Worm (Caenorhabditis elegans) whole organism, L4 larva: ENCODE results near the gene F02E11.4.

Experiments
- R02D3.7 ChIP-seq: fragments of 150-350 bp; sonication (generic microtip); optimal IDR thresholded peaks from 3 replicates; lab custom pipeline; 2014; ENCODE audit warnings: missing biosample characterization, missing genetic modification characterization
- Y105C5A.15 ChIP-seq: fragments of 200-800 bp; sonication (Bioruptor generic); IDR thresholded peaks from 2 replicates; pipeline ENCODE4 v1.3.6; 2022; ENCODE audit warnings: missing genetic modification characterization, missing compliant biosample characterization
- Y48G9A.11 ChIP-seq: fragments of 200-800 bp; sonication (Bioruptor generic); IDR thresholded peaks from 2 replicates; pipeline ENCODE4 v1.3.6; 2022; ENCODE audit warnings: missing genetic modification reagents, missing genetic modification characterization, missing compliant biosample characterization
- Y5F2A.4 ChIP-seq: fragments of 200-800 bp; sonication (Bioruptor generic); optimal IDR thresholded peaks from 2 replicates; lab custom pipeline; 2018; ENCODE audit warnings: mild to moderate bottlenecking, missing genetic modification characterization, missing compliant biosample characterization
- Y75B8A.6 ChIP-seq: fragments of 200-800 bp; sonication (Bioruptor generic); IDR thresholded peaks from 2 replicates; pipeline ENCODE4 v1.3.6; 2022; ENCODE audit warnings: missing genetic modification reagents, missing genetic modification characterization, missing compliant biosample characterization
- ZK337.2 ChIP-seq: fragments of 200-800 bp; sonication (Bioruptor generic); IDR thresholded peaks from 2 replicates; pipeline ENCODE4 v1.3.6; 2022; ENCODE audit warnings: missing genetic modification reagents, missing genetic modification characterization, missing compliant biosample characterization
- ZK546.5 ChIP-seq, 2 experiments: sonication (generic microtip); optimal IDR thresholded peaks; 2 replicates each; lab custom pipeline; 2017; ENCODE audit warnings: missing biosample characterization in 2 of 2, missing genetic modification characterization in 2 of 2
- dpl-1 ChIP-seq: fragments of 150-350 bp; optimal IDR thresholded peaks from 2 replicates; lab custom pipeline; 2014; ENCODE audit warnings: missing biosample characterization, missing genetic modification reagents, missing genetic modification characterization
- gei-8 ChIP-seq: fragments of 200-800 bp; sonication (Bioruptor generic); optimal IDR thresholded peaks from 2 replicates; lab custom pipeline; 2018; ENCODE audit warnings: mild to moderate bottlenecking, missing genetic modification characterization, missing compliant biosample characterization
- lin-1 ChIP-seq: fragments of 200-800 bp; sonication (Bioruptor generic); IDR thresholded peaks from 2 replicates; pipeline ENCODE4 v1.3.6; 2022; ENCODE audit warnings: missing genetic modification reagents, missing genetic modification characterization, missing compliant biosample characterization
- lir-3 ChIP-seq: sonication (generic microtip); optimal IDR thresholded peaks from 2 replicates; lab custom pipeline; 2016; ENCODE audit warnings: mild to moderate bottlenecking, missing genetic modification characterization, missing compliant biosample characterization
- madf-9 ChIP-seq: fragments of 200-800 bp; sonication (Bioruptor generic); conservative IDR thresholded peaks from 2 replicates; pipeline ENCODE4 v1.3.6; 2022; ENCODE audit warnings: missing genetic modification reagents, missing genetic modification characterization, missing compliant biosample characterization
- mes-2 ChIP-seq: sonication (generic microtip); optimal IDR thresholded peaks from 2 replicates; lab custom pipeline; 2016; ENCODE audit warnings: missing genotype, mild to moderate bottlenecking, missing genetic modification characterization, missing compliant biosample characterization; ENCODE audit not compliant: poor library complexity, severe bottlenecking
- nhr-237 ChIP-seq: sonication (generic microtip); optimal IDR thresholded peaks from 2 replicates; lab custom pipeline; 2017; ENCODE audit warnings: missing biosample characterization, missing genetic modification characterization
- nhr-28 ChIP-seq: fragments of 150-350 bp; optimal IDR thresholded peaks from 2 replicates; lab custom pipeline; 2014; ENCODE audit warnings: missing biosample characterization, missing genetic modification characterization
- pqm-1 ChIP-seq: sonication (generic microtip); optimal IDR thresholded peaks from 2 replicates; lab custom pipeline; 2017; ENCODE audit warnings: missing biosample characterization, missing genetic modification characterization
- unc-39 ChIP-seq: sonication (generic microtip); optimal IDR thresholded peaks from 2 replicates; lab custom pipeline; 2017; ENCODE audit warnings: missing biosample characterization, missing genetic modification characterization
- unc-62 ChIP-seq, 3 experiments: fragments of 150-350 bp in 1 of 3; sonication (generic microtip); optimal IDR thresholded peaks in 2 of 3; peaks in 1 of 3; 1 replicate in 1 of 3; 2 replicates in 2 of 3; lab custom pipeline; 2014 to 2017; ENCODE audit warnings: missing biosample characterization in 3 of 3, missing genetic modification characterization in 3 of 3, missing genetic modification reagents in 3 of 3, missing genotype in 1 of 3
- vab-7 ChIP-seq: fragments of 200-800 bp; sonication (Bioruptor generic); IDR thresholded peaks from 2 replicates; pipeline ENCODE4 v1.3.6; 2022; ENCODE audit warnings: missing genetic modification reagents, missing genetic modification characterization, missing compliant biosample characterization

The F02E11.4 gene

DNA sequence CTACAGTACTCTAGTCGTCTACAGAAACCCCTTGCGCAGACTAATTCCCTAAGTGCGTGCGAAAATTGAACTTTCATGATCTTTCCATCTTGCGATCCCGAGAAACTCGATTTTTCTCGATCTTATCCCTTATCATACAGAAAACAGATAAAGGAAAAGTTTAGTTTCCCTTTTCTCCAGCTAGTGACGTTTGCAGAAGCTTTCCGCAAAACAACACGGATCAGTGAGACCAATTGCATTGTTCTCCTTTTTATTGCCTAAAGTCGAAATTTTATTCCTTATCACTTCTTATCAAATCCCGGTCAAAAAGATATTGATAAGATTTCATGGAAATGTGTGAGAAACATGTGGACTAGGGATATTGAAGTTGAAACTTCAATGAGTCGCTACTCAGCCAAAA, 35.7 kb downstream of the F02E11.4 start:
- no peak for TF ChIP-seq lir-3 (tag; lab: Kevin White, UChicago)
- TF ChIP-seq madf-9 (GFP tag; lab: Robert Waterston, UW) = no peak
- TF ChIP-seq nhr-28 = peak; percentile 0

ce11 chrII:3240207-3240606, 37.4 kb downstream of the F02E11.4 start, which contains the start of gene C17F4.3:
TSS of gene C17F4.3 (plus strand) at chrII:3240507.
- peak in 1 of 2 experiments; percentile 70 for TF ChIP-seq unc-62 (GFP tag; optimal IDR thresholded peaks at IDR 0.05 in 1 of 2; lab: Kevin White, UChicago)
- TF ChIP-seq unc-62 (tag; optimal IDR thresholded peaks at IDR 0.05; lab: Kevin White, UChicago) = no peak
- TF ChIP-seq lir-3 (tag; lab: Kevin White, UChicago) = no peak

ce11 chrII:3237038-3237521, 40.5 kb downstream of the F02E11.4 start, which contains the start of the genes srz-67 and C17F4.11:
TSS of gene srz-67 (minus strand) at chrII:3237138.
TSS of gene C17F4.11 (plus strand) at chrII:3237471.
- TF ChIP-seq ZK337.2 (GFP tag; lab: Robert Waterston, UW) = no peak
- peak in 1 of 2 experiments; percentile 2 for TF ChIP-seq unc-62 (GFP tag; optimal IDR thresholded peaks at IDR 0.05 in 1 of 2; lab: Kevin White, UChicago)
- TF ChIP-seq unc-62 (tag; optimal IDR thresholded peaks at IDR 0.05; lab: Kevin White, UChicago) = no peak

DNA sequence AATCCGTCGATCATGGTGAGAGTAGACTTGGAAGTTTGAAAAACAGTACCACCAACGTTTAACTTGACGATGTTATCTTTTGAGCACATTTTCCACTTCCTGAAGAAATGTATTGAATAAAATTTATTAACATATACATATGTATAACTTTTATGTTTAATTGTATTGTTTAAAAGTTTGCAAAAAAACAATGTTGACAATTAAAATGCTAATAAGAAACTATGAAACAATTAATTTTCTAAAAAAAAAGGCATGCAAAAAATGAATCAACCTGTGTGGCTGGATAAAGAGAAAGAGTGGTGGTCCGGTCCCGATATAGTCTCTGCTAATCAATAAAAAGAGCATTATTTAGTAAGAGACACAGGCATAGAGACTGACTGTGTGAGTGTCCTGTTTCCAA, 42.9 kb downstream of the F02E11.4 start, which contains the start of gene C17F4.8:
Gene C17F4.8, minus strand, starts transcription at position 101 of the 400 bp plus-strand sequence.
- TF ChIP-seq nhr-237 (tag; lab: Kevin White, UChicago) (no peak), Y48G9A.11 (no peak), pqm-1 (tag; lab: Kevin White, UChicago) (no peak)

DNA sequence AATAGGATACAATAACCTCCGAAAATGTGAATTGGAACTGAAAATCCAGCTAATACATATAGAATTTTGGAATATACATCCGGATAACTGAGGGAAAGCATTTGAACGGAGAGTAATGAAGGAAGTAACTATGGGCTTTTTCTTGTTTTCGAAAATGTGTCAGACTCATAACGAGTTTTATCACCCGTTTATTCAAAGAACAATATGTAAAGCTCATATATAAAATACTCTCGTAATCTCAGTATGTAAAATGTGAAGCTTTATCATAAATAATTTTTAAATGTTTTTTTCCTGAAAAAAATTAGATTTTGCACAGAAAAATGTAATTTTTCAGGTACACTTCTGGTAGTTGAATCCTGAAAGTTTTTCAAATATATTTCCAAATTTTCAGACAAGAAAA, 47.2 kb downstream of the F02E11.4 start, which contains the start of gene srh-297:
Gene srh-297, minus strand, starts transcription at position 101 of the 400 bp plus-strand sequence.
- no peak for TF ChIP-seq vab-7 (GFP tag; lab: Robert Waterston, UW)
- no peak for TF ChIP-seq dpl-1 (GFP tag; lab: Kevin White, UChicago)
- TF ChIP-seq unc-39 (tag; lab: Kevin White, UChicago) = no peak
- TF ChIP-seq lin-1 (GFP tag; lab: Robert Waterston, UW) = no peak
- no peak for TF ChIP-seq Y105C5A.15 (GFP tag; lab: Robert Waterston, UW)
- TF ChIP-seq gei-8 (GFP tag; lab: Kevin White, UChicago) = no peak
- no peak for TF ChIP-seq R02D3.7 (tag; lab: Kevin White, UChicago)
- TF ChIP-seq Y5F2A.4 (GFP tag; lab: Kevin White, UChicago) = no peak
- TF ChIP-seq Y75B8A.6 (GFP tag; lab: Robert Waterston, UW) = no peak
- TF ChIP-seq ZK546.5 (tag; optimal IDR thresholded peaks at IDR 0.05; lab: Kevin White, UChicago) = no peak
- TF ChIP-seq mes-2 = no peak
